Worm (Caenorhabditis elegans) whole organism, midembryonic: ENCODE results near the gene Y48E1B.8.

ENCODE experiments used
- cog-1 ChIP-seq: sonication (generic microtip); optimal IDR thresholded peaks from 2 replicates; lab custom pipeline; 2016; ENCODE audit warnings: missing genetic modification characterization, missing compliant biosample characterization
- flt-1 ChIP-seq: fragments of 200-800 bp; sonication (Bioruptor generic); IDR thresholded peaks from 2 replicates; pipeline ENCODE4 v1.3.6; 2022; ENCODE audit warnings: missing genetic modification characterization, missing compliant biosample characterization
- klf-2 ChIP-seq: fragments of 200-800 bp; sonication (Bioruptor generic); conservative IDR thresholded peaks from 2 replicates; pipeline ENCODE4 v1.3.6; 2022; ENCODE audit warnings: missing genetic modification reagents, missing genetic modification characterization, missing compliant biosample characterization
- med-1 ChIP-seq: sonication (generic microtip); optimal IDR thresholded peaks from 2 replicates; lab custom pipeline; 2017; ENCODE audit warnings: missing genetic modification characterization, mild to moderate bottlenecking, missing compliant biosample characterization, antibody characterized with exemption, missing genetic modification reagents; ENCODE audit not compliant: insufficient read depth
- ref-1 ChIP-seq: fragments of 200-800 bp; sonication (Bioruptor generic); conservative IDR thresholded peaks from 2 replicates; pipeline ENCODE4 v1.3.6; 2022; ENCODE audit warnings: missing genetic modification reagents, missing genetic modification characterization, missing compliant biosample characterization
- tab-1 ChIP-seq: fragments of 200-800 bp; sonication (Bioruptor generic); IDR thresholded peaks from 2 replicates; pipeline ENCODE4 v1.3.6; 2022; ENCODE audit warnings: missing genetic modification characterization, missing compliant biosample characterization
- ztf-23 ChIP-seq: fragments of 200-800 bp; sonication (Bioruptor generic); IDR thresholded peaks from 2 replicates; pipeline ENCODE4 v1.3.6; 2022; ENCODE audit warnings: missing genetic modification reagents, missing genetic modification characterization, missing compliant biosample characterization
- ztf-29 ChIP-seq: fragments of 200-800 bp; sonication (Bioruptor generic); IDR thresholded peaks from 2 replicates; pipeline ENCODE4 v1.3.6; 2022; ENCODE audit warnings: missing genetic modification reagents, missing genetic modification characterization, missing compliant biosample characterization

- no peak for TF ChIP-seq ref-1 (GFP tag; lab: Robert Waterston, UW)
- TF ChIP-seq ztf-23: no peak
- TF ChIP-seq cog-1 (tag; lab: Kevin White, UChicago): no peak
- TF ChIP-seq tab-1 (GFP tag; lab: Robert Waterston, UW): no peak
- TF ChIP-seq flt-1 (GFP tag; lab: Robert Waterston, UW): no peak
- TF ChIP-seq med-1 (GFP tag; lab: Kevin White, UChicago): no peak
- TF ChIP-seq klf-2 (GFP tag; lab: Robert Waterston, UW): no peak
- TF ChIP-seq ztf-29 (GFP tag; lab: Robert Waterston, UW): no peak
Observed at ce11 chrII:13540956-13541355, 44.5 kb upstream of the Y48E1B.8 start, which contains the start of the genes noa-1 and Y48E1B.17.
